Fruit fly (Drosophila melanogaster) whole organism, embryonic: ENCODE data around the gene dmGlut.
A peak's percentile ranks its signal among the peaks of the same experiment; 100 is the strongest.

ENCODE experiments used
- Atf-2 ChIP-seq: fragments of 200-800 bp; sonication (Bioruptor generic); optimal IDR thresholded peaks from 2 replicates; lab custom pipeline; 2016; ENCODE audit warnings: missing biosample characterization, missing genetic modification characterization
- CG10431 ChIP-seq: fragments of 200-800 bp; sonication (Bioruptor generic); optimal IDR thresholded peaks from 3 replicates; lab custom pipeline; 2018; ENCODE audit warnings: missing biosample characterization, mild to moderate bottlenecking, missing genetic modification characterization
- CG10565 ChIP-seq: fragments of 200-800 bp; sonication (Bioruptor generic); optimal IDR thresholded peaks from 3 replicates; lab custom pipeline; 2016; ENCODE audit warnings: missing biosample characterization, mild to moderate bottlenecking, missing genetic modification characterization
- CG11560 ChIP-seq: fragments of 200-800 bp; sonication (Bioruptor generic); IDR thresholded peaks from 3 replicates; pipeline ENCODE4 v1.3.6; 2022; ENCODE audit warnings: missing biosample characterization, missing genetic modification characterization
- CG1233 ChIP-seq: fragments of 200-800 bp; sonication (Bioruptor generic); optimal IDR thresholded peaks from 4 replicates; lab custom pipeline; 2018; ENCODE audit warnings: missing biosample characterization, mild to moderate bottlenecking, missing genetic modification characterization
- CG12744 ChIP-seq: fragments of 200-800 bp; sonication (Bioruptor generic); optimal IDR thresholded peaks from 2 replicates; lab custom pipeline; 2016; ENCODE audit warnings: missing biosample characterization, missing genetic modification characterization
- CG15514 ChIP-seq: fragments of 200-800 bp; sonication (Bioruptor generic); optimal IDR thresholded peaks from 3 replicates; lab custom pipeline; 2017; ENCODE audit warnings: missing biosample characterization, missing genetic modification characterization, mild to moderate bottlenecking, moderate library complexity, missing genetic modification reagents
- CG17328 ChIP-seq: fragments of 200-800 bp; sonication (Bioruptor generic); IDR thresholded peaks from 2 replicates; pipeline ENCODE4 v1.3.6; 2022; ENCODE audit warnings: missing biosample characterization, missing genetic modification characterization
- CG17361 ChIP-seq: fragments of 200-800 bp; sonication (Bioruptor generic); IDR thresholded peaks from 3 replicates; pipeline ENCODE4 v1.3.6; 2022; ENCODE audit warnings: missing biosample characterization, missing genetic modification characterization
- CG18619 ChIP-seq: fragments of 200-800 bp; sonication (Bioruptor generic); optimal IDR thresholded peaks from 3 replicates; lab custom pipeline; 2017; ENCODE audit warnings: missing biosample characterization, mild to moderate bottlenecking, missing genetic modification characterization
- CG2199 ChIP-seq: fragments of 200-800 bp; sonication (Bioruptor generic); IDR thresholded peaks from 3 replicates; pipeline ENCODE4 v1.3.6; 2022; ENCODE audit warnings: missing biosample characterization, missing genetic modification characterization
- CG2712 ChIP-seq: fragments of 200-800 bp; optimal IDR thresholded peaks from 3 replicates; lab custom pipeline; 2019; ENCODE audit warnings: missing biosample characterization, mild to moderate bottlenecking, missing genetic modification characterization, moderate library complexity
- CG2889 ChIP-seq: fragments of 200-800 bp; sonication (Bioruptor generic); IDR thresholded peaks from 3 replicates; pipeline ENCODE4 v1.3.6; 2022; ENCODE audit warnings: missing biosample characterization, missing genetic modification characterization
- CG30020 ChIP-seq: fragments of 200-800 bp; optimal IDR thresholded peaks from 2 replicates; lab custom pipeline; 2019; ENCODE audit warnings: missing biosample characterization, mild to moderate bottlenecking, missing genetic modification characterization, moderate library complexity
- CG32772 ChIP-seq: fragments of 200-800 bp; sonication (Bioruptor generic); IDR thresholded peaks from 2 replicates; pipeline ENCODE4 v1.3.6; 2022; ENCODE audit warnings: missing biosample characterization, missing genetic modification characterization
- CG4854 ChIP-seq: fragments of 200-800 bp; sonication (Bioruptor generic); optimal IDR thresholded peaks from 2 replicates; lab custom pipeline; 2016; ENCODE audit warnings: missing biosample characterization, missing genetic modification characterization, inconsistent platforms
- CG6791 ChIP-seq: fragments of 200-800 bp; sonication (Bioruptor generic); IDR thresholded peaks from 3 replicates; pipeline ENCODE4 v1.3.6; 2022; ENCODE audit warnings: missing biosample characterization, missing genetic modification characterization; ENCODE audit not compliant: partially characterized antibody
- CG7271 ChIP-seq: fragments of 200-800 bp; sonication (Bioruptor generic); optimal IDR thresholded peaks from 2 replicates; lab custom pipeline; 2018; ENCODE audit warnings: missing biosample characterization, mild to moderate bottlenecking, missing genetic modification characterization, moderate library complexity
- CG7928 ChIP-seq: fragments of 200-800 bp; sonication (Bioruptor generic); optimal IDR thresholded peaks from 2 replicates; lab custom pipeline; 2017; ENCODE audit warnings: missing biosample characterization, mild to moderate bottlenecking, missing genetic modification characterization
- Gsc ChIP-seq: fragments of 200-800 bp; sonication (Bioruptor generic); IDR thresholded peaks from 2 replicates; pipeline ENCODE4 v1.3.6; 2022; ENCODE audit warnings: missing biosample characterization, missing genetic modification characterization
- Hmr ChIP-seq: fragments of 200-800 bp; sonication (Bioruptor generic); optimal IDR thresholded peaks from 3 replicates; lab custom pipeline; 2017; ENCODE audit warnings: mild to moderate bottlenecking, missing biosample characterization, missing genetic modification reagents, missing genetic modification characterization
- Hsf ChIP-seq: fragments of 200-800 bp; sonication (Bioruptor generic); optimal IDR thresholded peaks from 3 replicates; lab custom pipeline; 2016; ENCODE audit warnings: missing biosample characterization, missing genetic modification characterization
- Mad ChIP-seq: fragments of 200-800 bp; sonication (Bioruptor generic); optimal IDR thresholded peaks from 2 replicates; lab custom pipeline; 2016; ENCODE audit warnings: missing biosample characterization, missing genetic modification characterization
- Med ChIP-seq: fragments of 200-800 bp; sonication (Bioruptor generic); peaks from one replicate; lab custom pipeline; 2016; ENCODE audit warnings: missing biosample characterization, missing genetic modification characterization, mild to moderate bottlenecking, inconsistent platforms, moderate library complexity
- Meics ChIP-seq: fragments of 200-800 bp; sonication (Bioruptor generic); optimal IDR thresholded peaks from 2 replicates; lab custom pipeline; 2017; ENCODE audit warnings: missing biosample characterization, mild to moderate bottlenecking, missing genetic modification characterization
- NK7.1 ChIP-seq: fragments of 200-800 bp; sonication (Bioruptor generic); optimal IDR thresholded peaks from 3 replicates; lab custom pipeline; 2016; ENCODE audit warnings: missing biosample characterization, missing genetic modification characterization
- Stat92E ChIP-seq, 3 experiments: fragments of >200 bp in 2 of 3; fragments of 200-800 bp in 1 of 3; sonication (Bioruptor generic) in 1 of 3; optimal IDR thresholded peaks; 2 replicates each; lab custom pipeline; 2017 to 2019; ENCODE audit warnings: missing biosample characterization in 3 of 3, missing genetic modification characterization in 3 of 3, mild to moderate bottlenecking in 1 of 3, moderate library complexity in 1 of 3
- ab ChIP-seq: fragments of 200-800 bp; sonication (Bioruptor generic); optimal IDR thresholded peaks from 2 replicates; lab custom pipeline; 2016; ENCODE audit warnings: missing biosample characterization, missing genetic modification characterization
- ac ChIP-seq: fragments of 200-800 bp; sonication (Bioruptor generic); optimal IDR thresholded peaks from 3 replicates; lab custom pipeline; 2017; ENCODE audit warnings: missing biosample characterization, mild to moderate bottlenecking, missing genetic modification characterization
- ap ChIP-seq: fragments of 200-800 bp; sonication (Bioruptor generic); IDR thresholded peaks from 2 replicates; pipeline ENCODE4 v1.3.6; 2022; ENCODE audit warnings: missing biosample characterization, missing genetic modification characterization
- bigmax ChIP-seq: fragments of 200-800 bp; sonication (Bioruptor generic); optimal IDR thresholded peaks from 2 replicates; lab custom pipeline; 2018; ENCODE audit warnings: missing biosample characterization, mild to moderate bottlenecking, missing genetic modification characterization
- cad ChIP-seq: fragments of >200 bp; optimal IDR thresholded peaks from 2 replicates; lab custom pipeline; 2017; ENCODE audit warnings: missing biosample characterization, missing genetic modification characterization
- chm ChIP-seq: fragments of 200-800 bp; sonication (Bioruptor generic); IDR thresholded peaks from 2 replicates; pipeline ENCODE4 v1.3.6; 2022; ENCODE audit warnings: missing biosample characterization, missing genetic modification characterization
- corto ChIP-seq: fragments of 200-800 bp; sonication (Bioruptor generic); optimal IDR thresholded peaks from 2 replicates; lab custom pipeline; 2016; ENCODE audit warnings: missing biosample characterization, mild to moderate bottlenecking, missing genetic modification characterization, moderate library complexity
- crol ChIP-seq: fragments of 200-800 bp; sonication (Bioruptor generic); IDR thresholded peaks from 2 replicates; pipeline ENCODE4 v1.3.6; 2022; ENCODE audit warnings: missing biosample characterization, missing genetic modification characterization
- crp ChIP-seq, 2 experiments: fragments of 200-800 bp; sonication (Bioruptor generic); optimal IDR thresholded peaks; 2 replicates in 1 of 2; 3 replicates in 1 of 2; lab custom pipeline; 2017; ENCODE audit warnings: missing biosample characterization in 2 of 2, missing genetic modification characterization in 2 of 2, mild to moderate bottlenecking in 1 of 2, moderate library complexity in 1 of 2
- gem ChIP-seq: fragments of 200-800 bp; sonication (Bioruptor generic); optimal IDR thresholded peaks from 2 replicates; lab custom pipeline; 2019; ENCODE audit warnings: missing biosample characterization, mild to moderate bottlenecking, missing genetic modification characterization, moderate library complexity
- hkb ChIP-seq, 2 experiments: fragments of 200-800 bp in 1 of 2; fragments of >200 bp in 1 of 2; sonication (Bioruptor generic) in 1 of 2; IDR thresholded peaks in 1 of 2; optimal IDR thresholded peaks in 1 of 2; 2 replicates each; pipeline versions ENCODE4 v1.3.6 to Lab custom; 2017 to 2022; ENCODE audit warnings: missing biosample characterization in 1 of 2, missing genetic modification characterization in 1 of 2
- kah ChIP-seq: fragments of 200-800 bp; sonication (Bioruptor generic); optimal IDR thresholded peaks from 2 replicates; lab custom pipeline; 2018; ENCODE audit warnings: missing biosample characterization, mild to moderate bottlenecking, missing genetic modification characterization
- ken ChIP-seq: fragments of 200-800 bp; sonication (Bioruptor generic); IDR thresholded peaks from 3 replicates; pipeline ENCODE4 v1.3.6; 2022; ENCODE audit warnings: missing biosample characterization, missing genetic modification characterization
- klu ChIP-seq: fragments of 200-800 bp; sonication (Bioruptor generic); IDR thresholded peaks from 2 replicates; pipeline ENCODE4 v1.3.6; 2022; ENCODE audit warnings: missing biosample characterization, missing genetic modification characterization
- lbe ChIP-seq: fragments of 200-800 bp; sonication (Bioruptor generic); optimal IDR thresholded peaks from 2 replicates; lab custom pipeline; 2016; ENCODE audit warnings: missing biosample characterization, mild to moderate bottlenecking, missing genetic modification characterization
- nau ChIP-seq: fragments of 200-800 bp; sonication (Bioruptor generic); optimal IDR thresholded peaks from 3 replicates; lab custom pipeline; 2017; ENCODE audit warnings: missing biosample characterization, mild to moderate bottlenecking, missing genetic modification characterization, missing genetic modification reagents
- nerfin-1 ChIP-seq: fragments of 200-800 bp; sonication (Bioruptor generic); optimal IDR thresholded peaks from 3 replicates; lab custom pipeline; 2019; ENCODE audit warnings: missing biosample characterization, mild to moderate bottlenecking, missing genetic modification characterization, moderate library complexity
- pho ChIP-seq: fragments of 200-800 bp; sonication (Bioruptor generic); optimal IDR thresholded peaks from 2 replicates; lab custom pipeline; 2016; ENCODE audit warnings: missing biosample characterization, missing genetic modification characterization
- schlank ChIP-seq: fragments of 200-800 bp; sonication (Bioruptor generic); optimal IDR thresholded peaks from 2 replicates; lab custom pipeline; 2018; ENCODE audit warnings: missing biosample characterization, mild to moderate bottlenecking, missing genetic modification characterization
- stc ChIP-seq: fragments of 200-800 bp; sonication (Bioruptor generic); IDR thresholded peaks from 2 replicates; pipeline ENCODE4 v1.3.6; 2022; ENCODE audit warnings: missing biosample characterization, missing genetic modification characterization
- tin ChIP-seq: fragments of 200-800 bp; sonication (Bioruptor generic); optimal IDR thresholded peaks from 3 replicates; lab custom pipeline; 2016; ENCODE audit warnings: missing biosample characterization, missing genetic modification characterization
- tna ChIP-seq: fragments of 200-800 bp; sonication (Bioruptor generic); IDR thresholded peaks from 2 replicates; pipeline ENCODE4 v1.3.6; 2022; ENCODE audit warnings: missing biosample characterization, missing genetic modification characterization; ENCODE audit not compliant: partially characterized antibody
- tup ChIP-seq: fragments of 200-800 bp; sonication (Bioruptor generic); optimal IDR thresholded peaks from 2 replicates; lab custom pipeline; 2016; ENCODE audit warnings: missing biosample characterization, mild to moderate bottlenecking, missing genetic modification characterization, moderate library complexity
- zen ChIP-seq: fragments of 200-800 bp; sonication (Bioruptor generic); optimal IDR thresholded peaks from 3 replicates; lab custom pipeline; 2018; ENCODE audit warnings: missing biosample characterization, mild to moderate bottlenecking, missing genetic modification characterization, moderate library complexity

Gene dmGlut

dm6 chr2L:12075850-12076249, 48.6 kb downstream of the dmGlut start, which contains the start of gene CG14947 (continued):
- TF ChIP-seq CG1233 (GFP tag; lab: Kevin White, UChicago) (peak; percentile 42), CG17328 (no peak), CG17361 (GFP tag; lab: Robert Waterston, UW) (no peak), CG12744 (GFP tag; lab: Kevin White, UChicago) (no peak), Hmr (GFP tag; lab: Kevin White, UChicago) (no peak), corto (GFP tag; lab: Kevin White, UChicago) (no peak), stc (GFP tag; lab: Robert Waterston, UW) (no peak), tup (GFP tag; lab: Kevin White, UChicago) (no peak), lbe (GFP tag; lab: Kevin White, UChicago) (no peak), zen (tag; lab: Kevin White, UChicago) (peak; percentile 30), Atf-2 (GFP tag; lab: Kevin White, UChicago) (no peak), crp (GFP tag; optimal IDR thresholded peaks at IDR 0.05; lab: Kevin White, UChicago) (no peak), CG6791 (GFP tag; lab: Robert Waterston, UW) (no peak), schlank (tag; lab: Kevin White, UChicago) (no peak), CG15514 (GFP tag; lab: Kevin White, UChicago) (no peak), kah (no peak), Stat92E (GFP tag; optimal IDR thresholded peaks at IDR 0.05; lab: Kevin White, UChicago) (no peak), CG7271 (tag; lab: Kevin White, UChicago) (peak; percentile 90), CG7928 (GFP tag; lab: Kevin White, UChicago) (no peak), CG4854 (GFP tag; lab: Kevin White, UChicago) (no peak), CG10431 (GFP tag; lab: Kevin White, UChicago) (peak; percentile 2), cad (GFP tag; lab: Kevin White, UChicago) (no peak), NK7.1 (GFP tag; lab: Kevin White, UChicago) (no peak), CG2889 (no peak), CG30020 (tag; lab: Kevin White, UChicago) (no peak), crol (GFP tag; lab: Robert Waterston, UW) (peak; percentile 18; the same call in 1 of the 2 replicates), ac (GFP tag; lab: Kevin White, UChicago) (peak; percentile 32), Med (GFP tag; lab: Kevin White, UChicago) (peak; percentile 72), Meics (GFP tag; lab: Kevin White, UChicago) (no peak), Hsf (GFP tag; lab: Kevin White, UChicago) (no peak), CG2712 (tag; lab: Kevin White, UChicago) (peak; percentile 15), gem (tag; lab: Kevin White, UChicago) (peak; percentile 27), CG32772 (GFP tag; lab: Robert Waterston, UW) (0 out of 2 replicates have a peak, but pooled peaks have one; percentile 17), CG18619 (GFP tag; lab: Kevin White, UChicago) (no peak), nau (GFP tag; lab: Kevin White, UChicago) (no peak), ab (GFP tag; lab: Kevin White, UChicago) (no peak), nerfin-1 (peak; percentile 17), tin (no peak), hkb (optimal IDR thresholded peaks at IDR 0.05; lab: Kevin White, UChicago) (no peak), hkb (GFP tag; IDR thresholded peaks at IDR 0.05; lab: Robert Waterston, UW) (no peak), klu (no peak), pho (GFP tag; lab: Kevin White, UChicago) (no peak), CG10565 (no peak), Gsc (GFP tag; lab: Robert Waterston, UW) (no peak), chm (GFP tag; lab: Robert Waterston, UW) (0 out of 2 replicates have a peak, but pooled peaks have one; percentile 40), CG11560 (no peak), tna (GFP tag; lab: Robert Waterston, UW) (no peak), ap (GFP tag; lab: Robert Waterston, UW) (peak; percentile 27; the same call in 1 of the 2 replicates), Mad (GFP tag; lab: Kevin White, UChicago) (no peak), bigmax (GFP tag; lab: Kevin White, UChicago) (no peak), ken (no peak), CG2199 (GFP tag; lab: Robert Waterston, UW) (no peak)
